Worm (Caenorhabditis elegans): ENCODE data around the gene nhr-86.

The nhr-86 gene

ce11 chrV:2067985-2068499 lies 1.4 kb upstream of the nhr-86 start, which contains the start of gene lbp-9:
Gene lbp-9, plus strand, starts transcription at chrV:2068449.
- TF ChIP-seq unc-62 (GFP tag; optimal IDR thresholded peaks at IDR 0.05) = no peak

- TF ChIP-seq unc-62 (GFP tag; optimal IDR thresholded peaks at IDR 0.05) = no peak
Observed at ce11 chrV:2067419-2067818, 769 bp upstream of the nhr-86 start.

ce11 chrV:2057324-2057723 lies 9.3 kb downstream of the nhr-86 start, which contains the start of gene comt-3:
Gene comt-3, plus strand, starts transcription at chrV:2057537.
- no peak for TF ChIP-seq unc-62 (GFP tag; optimal IDR thresholded peaks at IDR 0.05)

ce11 chrV:2055765-2056504 lies 10.7 kb downstream of the nhr-86 start:
- no peak for TF ChIP-seq unc-62 (GFP tag; optimal IDR thresholded peaks at IDR 0.05)

DNA sequence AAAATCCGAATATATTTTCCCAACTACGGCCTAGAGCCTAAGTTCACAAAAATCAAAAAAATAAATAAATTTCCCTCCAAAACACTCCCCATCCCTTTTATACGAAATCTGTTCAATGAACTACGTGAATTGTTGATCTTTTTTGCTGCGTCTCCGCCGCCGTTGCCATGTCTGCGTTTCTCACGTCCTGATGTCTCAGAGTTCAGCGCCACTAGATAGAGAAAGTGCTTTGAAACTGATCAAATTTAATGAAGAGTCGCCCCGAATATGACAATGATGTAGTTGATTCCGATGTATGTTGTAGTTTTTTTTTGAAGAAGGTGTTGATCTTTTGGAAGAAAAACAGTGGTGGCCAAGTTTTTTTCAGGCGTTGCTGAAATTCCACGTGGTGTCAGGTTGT lies 12.4 kb downstream of the nhr-86 start:
- no peak for TF ChIP-seq unc-62 (GFP tag; optimal IDR thresholded peaks at IDR 0.05)

ce11 chrV:2053509-2053908 lies 13.1 kb downstream of the nhr-86 start, which contains the start of gene comt-5:
Gene comt-5, minus strand, starts transcription at chrV:2053609.
- no peak for TF ChIP-seq unc-62 (GFP tag; optimal IDR thresholded peaks at IDR 0.05)

DNA sequence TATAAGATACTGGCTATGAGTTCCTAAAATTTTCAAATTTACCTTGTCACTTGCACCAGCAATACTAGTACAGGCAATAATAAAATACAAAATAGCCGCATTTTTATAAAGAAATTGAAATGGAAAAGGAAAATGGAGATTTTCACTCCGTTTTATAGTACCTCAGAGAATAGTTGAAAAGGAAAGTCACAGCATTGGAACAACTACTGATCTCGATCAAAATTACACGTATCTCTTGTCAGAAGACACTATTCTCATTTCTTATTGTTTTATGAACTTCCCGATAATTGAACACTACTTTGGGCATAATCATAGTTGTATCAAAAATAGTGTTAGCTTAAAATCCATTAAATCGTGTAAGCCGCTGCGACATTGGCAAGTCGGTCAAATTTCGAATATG lies 15.1 kb downstream of the nhr-86 start, which contains the start of gene Y40B10A.11:
Gene Y40B10A.11 (minus strand): TSS at position 101 of the 400 bp plus-strand sequence.
- TF ChIP-seq unc-62 (GFP tag; optimal IDR thresholded peaks at IDR 0.05) = no peak

DNA sequence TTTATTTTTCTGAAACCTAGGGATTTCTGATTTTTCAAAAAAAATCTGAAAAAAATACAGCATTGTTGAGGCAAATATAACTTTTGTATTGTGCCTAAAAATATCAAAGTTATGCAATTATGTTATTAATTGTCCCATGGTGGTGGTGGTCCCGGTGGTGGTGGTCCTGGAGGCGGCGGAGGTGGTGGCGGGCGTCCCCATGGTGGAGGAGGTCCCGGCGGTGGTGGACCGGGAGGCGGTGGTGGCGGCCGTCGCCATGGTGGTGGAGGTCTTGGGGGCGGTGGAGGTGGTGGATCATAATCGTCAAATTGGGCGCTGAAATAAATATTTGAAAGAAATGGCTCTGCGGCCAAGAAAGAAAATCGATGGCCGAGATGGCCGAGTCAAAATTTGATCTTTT lies 15.9 kb downstream of the nhr-86 start:
- TF ChIP-seq unc-62 (GFP tag; optimal IDR thresholded peaks at IDR 0.05) = no peak

DNA sequence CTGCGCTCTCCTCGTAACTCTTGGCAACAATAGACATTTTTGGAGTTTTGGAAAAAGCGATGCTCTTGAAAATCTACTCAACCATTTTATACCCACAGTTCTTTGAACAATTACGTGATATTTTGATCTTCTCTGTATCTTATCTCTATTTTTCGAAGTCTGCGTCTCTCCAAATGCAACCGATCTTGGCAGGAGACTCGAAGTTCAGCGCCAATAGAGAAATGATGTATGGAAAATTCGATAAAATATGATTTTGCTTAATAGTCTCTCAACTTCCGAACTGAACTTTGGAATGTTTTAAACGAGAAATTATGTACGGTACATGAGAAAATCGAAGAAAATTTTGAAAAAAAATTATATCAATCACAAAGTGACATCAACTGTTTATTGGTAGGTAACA lies 16.5 kb downstream of the nhr-86 start, which contains the start of gene comt-4:
Gene comt-4 (minus strand): TSS at position 50 of the 400 bp plus-strand sequence.
- TF ChIP-seq unc-62 (GFP tag; optimal IDR thresholded peaks at IDR 0.05) = no peak

DNA sequence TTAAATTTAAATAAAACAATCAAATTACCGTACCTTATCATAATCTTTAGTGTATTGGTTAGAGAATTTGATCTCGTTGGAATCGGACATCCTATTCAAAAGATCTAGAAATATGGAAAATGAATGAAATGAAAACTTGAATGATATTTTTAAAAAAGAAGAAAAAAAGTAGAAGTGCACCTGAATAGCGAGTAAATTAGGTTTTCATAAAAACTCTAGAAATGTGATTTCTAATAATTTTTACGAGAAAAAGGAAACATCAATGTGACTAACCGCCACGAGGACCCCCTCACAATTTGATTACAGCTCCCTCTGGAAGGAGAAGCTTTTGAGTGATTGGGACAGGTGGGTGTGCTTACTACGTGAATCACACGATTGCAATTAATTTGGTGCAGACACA lies 20.7 kb downstream of the nhr-86 start, which contains the start of gene Y40B10A.5:
Gene Y40B10A.5 (minus strand): TSS at position 101 of the 400 bp plus-strand sequence.
- no peak for TF ChIP-seq unc-62 (GFP tag; optimal IDR thresholded peaks at IDR 0.05)

ce11 chrV:2035545-2035944 lies 31.1 kb downstream of the nhr-86 start, which contains the start of gene srab-23:
Gene srab-23, minus strand, starts transcription at chrV:2035645.
- TF ChIP-seq unc-62 (GFP tag; optimal IDR thresholded peaks at IDR 0.05) = no peak

- no peak for TF ChIP-seq unc-62 (GFP tag; optimal IDR thresholded peaks at IDR 0.05)
Observed at ce11 chrV:2031454-2031853, 35.2 kb downstream of the nhr-86 start, which contains the start of gene hil-6. Gene hil-6, minus strand, starts transcription at chrV:2031554.

DNA sequence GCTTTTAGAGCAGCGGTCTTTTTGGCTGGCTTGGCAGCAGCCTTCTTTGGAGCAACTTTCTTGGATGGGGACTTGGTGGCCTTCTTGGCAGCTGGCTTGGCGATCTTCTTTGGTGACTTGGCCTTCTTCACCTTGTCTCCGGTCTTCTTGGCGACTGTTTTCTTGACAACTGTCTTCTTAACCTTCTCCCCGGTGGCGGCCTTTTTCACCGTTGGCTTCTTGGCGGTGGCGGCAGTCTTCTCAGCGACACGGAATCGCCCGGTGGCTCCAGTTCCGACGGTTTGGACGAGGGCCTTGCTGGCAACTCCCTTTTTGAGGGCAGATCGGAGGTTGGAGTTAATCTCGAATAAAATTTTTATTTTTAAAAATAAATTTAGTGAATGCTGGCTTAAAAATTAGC lies 36.0 kb downstream of the nhr-86 start:
- no peak for TF ChIP-seq unc-62 (GFP tag; optimal IDR thresholded peaks at IDR 0.05)

DNA sequence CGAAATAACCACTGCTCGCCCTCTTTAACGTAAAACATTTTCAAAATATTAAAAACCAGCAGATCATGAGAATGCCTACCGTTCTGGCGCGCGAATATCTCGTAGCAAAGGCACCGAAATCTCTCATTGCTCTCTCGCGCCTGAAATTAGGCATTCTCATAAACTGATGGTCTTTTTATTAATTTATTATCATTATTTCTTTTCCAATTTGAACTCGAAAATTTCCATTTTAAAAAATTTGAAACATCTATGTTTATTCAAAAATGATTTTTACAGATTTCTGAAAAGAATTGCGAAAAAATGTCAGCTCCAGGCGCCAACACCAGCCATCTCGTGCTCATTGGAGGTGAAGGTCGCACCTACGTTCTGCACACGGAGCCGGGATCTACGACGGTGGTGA lies 36.8 kb downstream of the nhr-86 start, which contains the start of gene F59A7.12:
Gene F59A7.12 (plus strand): TSS at position 301 of the 400 bp plus-strand sequence.
- TF ChIP-seq unc-62 (GFP tag; optimal IDR thresholded peaks at IDR 0.05) = no peak

ce11 chrV:2027787-2028186 lies 38.9 kb downstream of the nhr-86 start, which contains the start of gene srab-13:
Gene srab-13, minus strand, starts transcription at chrV:2027887.
- no peak for TF ChIP-seq unc-62 (GFP tag; optimal IDR thresholded peaks at IDR 0.05)

DNA sequence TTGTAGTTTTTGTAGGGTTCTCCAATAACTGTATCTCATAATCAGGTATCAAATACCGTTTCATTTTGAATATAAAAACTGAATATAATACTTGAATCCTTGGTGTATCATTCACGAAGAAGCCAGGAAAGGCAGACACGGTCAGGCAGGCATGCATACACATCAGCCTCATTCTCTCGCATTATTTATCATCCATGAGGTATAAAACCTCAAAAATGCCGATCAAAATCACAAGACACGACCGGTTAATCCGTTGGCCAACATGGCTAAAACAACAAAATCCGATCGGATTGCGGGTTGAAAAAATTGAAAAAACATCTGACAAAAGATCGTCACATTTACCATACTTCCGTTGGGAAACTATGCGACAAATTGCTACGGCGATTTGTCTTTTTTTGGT lies 44.3 kb downstream of the nhr-86 start, which contains the start of gene F59A7.5:
Gene F59A7.5 (plus strand): TSS at position 301 of the 400 bp plus-strand sequence.
- no peak for TF ChIP-seq unc-62 (GFP tag; optimal IDR thresholded peaks at IDR 0.05)

ce11 chrV:2021283-2021682 lies 45.4 kb downstream of the nhr-86 start:
- no peak for TF ChIP-seq unc-62 (GFP tag; optimal IDR thresholded peaks at IDR 0.05)
